Fruit fly (Drosophila melanogaster): ENCODE results near the gene Cip4.

Gene Cip4

dm6 chr3L:4340227-4340626, 23.7 kb downstream of the Cip4 start:
- TF ChIP-seq fd96Ca (GFP tag; IDR thresholded peaks at IDR 0.05) (no peak), CG15710 (tag; optimal IDR thresholded peaks at IDR 0.05) (no peak), Snoo (tag; optimal IDR thresholded peaks at IDR 0.05) (no peak), CG12605 (GFP tag; IDR thresholded peaks at IDR 0.05) (no peak), EcR (GFP tag; optimal IDR thresholded peaks at IDR 0.05) (no peak), CG34367 (tag; optimal IDR thresholded peaks at IDR 0.05) (no peak), CG10348 (GFP tag; IDR thresholded peaks at IDR 0.05) (no peak), CG17806 (tag; optimal IDR thresholded peaks at IDR 0.05) (no peak), Pif1B (GFP tag; optimal IDR thresholded peaks at IDR 0.05) (no peak), CG4496 (GFP tag; IDR thresholded peaks at IDR 0.05) (no peak)

dm6 chr3L:4339525-4339924, 24.4 kb downstream of the Cip4 start:
- peak; percentile 56; the same call in 1 of the 2 replicates for TF ChIP-seq CG32121 (GFP tag; IDR thresholded peaks at IDR 0.05)
- TF ChIP-seq fd96Ca (GFP tag; IDR thresholded peaks at IDR 0.05) = no peak
- TF ChIP-seq Pif1B (GFP tag; optimal IDR thresholded peaks at IDR 0.05) = no peak
- TF ChIP-seq EcR (GFP tag; optimal IDR thresholded peaks at IDR 0.05) = no peak
- no peak for TF ChIP-seq Snoo (tag; optimal IDR thresholded peaks at IDR 0.05)
- peak; percentile 64 for TF ChIP-seq Ets98B (GFP tag; IDR thresholded peaks at IDR 0.05)
- no peak for TF ChIP-seq D1 (tag; optimal IDR thresholded peaks at IDR 0.05)
- no peak for TF ChIP-seq CG17806 (tag; optimal IDR thresholded peaks at IDR 0.05)
- TF ChIP-seq CG9948 (tag; optimal IDR thresholded peaks at IDR 0.05) = no peak
- no peak for TF ChIP-seq CG8159 (tag; optimal IDR thresholded peaks at IDR 0.05)
- no peak for TF ChIP-seq rn (GFP tag; IDR thresholded peaks at IDR 0.05)
- TF ChIP-seq CG4496 (GFP tag; IDR thresholded peaks at IDR 0.05) = peak; percentile 62; the same call in 2 of the 3 replicates
- TF ChIP-seq gl (tag; optimal IDR thresholded peaks at IDR 0.05) = no peak
- no peak for TF ChIP-seq CG14655 (GFP tag; optimal IDR thresholded peaks at IDR 0.05)

- TF ChIP-seq EcR (GFP tag; optimal IDR thresholded peaks at IDR 0.05) (no peak), D1 (tag; optimal IDR thresholded peaks at IDR 0.05) (no peak), CG15710 (tag; optimal IDR thresholded peaks at IDR 0.05) (no peak), Ets98B (GFP tag; IDR thresholded peaks at IDR 0.05) (peak; percentile 70), CG8301 (tag; optimal IDR thresholded peaks at IDR 0.05) (peak; percentile 69), CG12605 (GFP tag; IDR thresholded peaks at IDR 0.05) (no peak), CG9948 (tag; optimal IDR thresholded peaks at IDR 0.05) (no peak), rn (GFP tag; IDR thresholded peaks at IDR 0.05) (no peak), CG13204 (GFP tag; optimal IDR thresholded peaks at IDR 0.05) (no peak), CG10348 (GFP tag; IDR thresholded peaks at IDR 0.05) (no peak), gl (tag; optimal IDR thresholded peaks at IDR 0.05) (peak; percentile 50), fd96Ca (GFP tag; IDR thresholded peaks at IDR 0.05) (peak; percentile 55; the same call in 2 of the 3 replicates), CG4496 (GFP tag; IDR thresholded peaks at IDR 0.05) (peak; percentile 66; the same call in 2 of the 3 replicates), CG8159 (tag; optimal IDR thresholded peaks at IDR 0.05) (peak; percentile 67), CG14655 (GFP tag; optimal IDR thresholded peaks at IDR 0.05) (peak; percentile 79), Snoo (tag; optimal IDR thresholded peaks at IDR 0.05) (no peak), CG32121 (GFP tag; IDR thresholded peaks at IDR 0.05) (peak; percentile 75), CG34367 (tag; optimal IDR thresholded peaks at IDR 0.05) (no peak), Pif1B (GFP tag; optimal IDR thresholded peaks at IDR 0.05) (no peak), CG17806 (tag; optimal IDR thresholded peaks at IDR 0.05) (peak; percentile 28), Pif1A (GFP tag; optimal IDR thresholded peaks at IDR 0.05) (peak; percentile 27)
Measured at dm6 chr3L:4336588-4336987, 27.3 kb downstream of the Cip4 start.

- no peak for TF ChIP-seq Snoo (tag; optimal IDR thresholded peaks at IDR 0.05)
- TF ChIP-seq rn (GFP tag; IDR thresholded peaks at IDR 0.05) = no peak
- TF ChIP-seq D1 (tag; optimal IDR thresholded peaks at IDR 0.05) = no peak
- no peak for TF ChIP-seq CG17806 (tag; optimal IDR thresholded peaks at IDR 0.05)
- TF ChIP-seq CG4496 (GFP tag; IDR thresholded peaks at IDR 0.05) = no peak
- TF ChIP-seq CG12605 (GFP tag; IDR thresholded peaks at IDR 0.05) = no peak
- TF ChIP-seq CG14655 (GFP tag; optimal IDR thresholded peaks at IDR 0.05) = no peak
- TF ChIP-seq CG15710 (tag; optimal IDR thresholded peaks at IDR 0.05) = no peak
- TF ChIP-seq EcR (GFP tag; optimal IDR thresholded peaks at IDR 0.05) = no peak
- TF ChIP-seq CG8301 (tag; optimal IDR thresholded peaks at IDR 0.05) = no peak
Measured at dm6 chr3L:4328048-4328447, 35.9 kb downstream of the Cip4 start.

- TF ChIP-seq CG8301 (tag; optimal IDR thresholded peaks at IDR 0.05) (no peak), D1 (tag; optimal IDR thresholded peaks at IDR 0.05) (peak; percentile 62)
Measured at dm6 chr3L:4322032-4322617, 41.8 kb downstream of the Cip4 start, which contains the start of gene CG15014. TSS of gene CG15014 (minus strand) at chr3L:4322259.

dm6 chr3L:4318677-4319580, 45.0 kb downstream of the Cip4 start, which contains the start of gene PMP34:
TSS of gene PMP34 (plus strand) at chr3L:4318755.
- no peak for TF ChIP-seq Pif1B (GFP tag; optimal IDR thresholded peaks at IDR 0.05)
- TF ChIP-seq CG32121 (GFP tag; IDR thresholded peaks at IDR 0.05) = 0 out of 2 replicates have a peak, but pooled peaks have one; percentile 15

Data from whole organism, pupa.